Fruit fly (Drosophila melanogaster) whole organism, embryonic: ENCODE measurements around the gene lok.

ENCODE experiments used
- Antp ChIP-seq: fragments of 200-800 bp; sonication (Bioruptor generic); optimal IDR thresholded peaks from 3 replicates; lab custom pipeline; 2016; ENCODE audit warnings: missing biosample characterization, missing genetic modification characterization
- Asciz ChIP-seq: fragments of 200-800 bp; sonication (Bioruptor generic); optimal IDR thresholded peaks from 2 replicates; lab custom pipeline; 2017; ENCODE audit warnings: missing biosample characterization, mild to moderate bottlenecking, missing genetic modification characterization, missing genetic modification reagents
- Awh ChIP-seq: fragments of 200-800 bp; sonication (Bioruptor generic); IDR thresholded peaks from 2 replicates; pipeline ENCODE4, ENCODE4 v1.3.6; 2022; ENCODE audit warnings: missing biosample characterization, missing genetic modification characterization
- CG10654 ChIP-seq: fragments of 200-800 bp; sonication (Bioruptor generic); optimal IDR thresholded peaks from 2 replicates; lab custom pipeline; 2016; ENCODE audit warnings: missing biosample characterization, missing genetic modification characterization
- CG11398 ChIP-seq: fragments of 200-800 bp; sonication (Bioruptor generic); optimal IDR thresholded peaks from 2 replicates; lab custom pipeline; 2016; ENCODE audit warnings: missing biosample characterization, missing genetic modification characterization
- CG12071 ChIP-seq: fragments of 200-800 bp; sonication (Bioruptor generic); optimal IDR thresholded peaks from 3 replicates; lab custom pipeline; 2018; ENCODE audit warnings: missing biosample characterization, mild to moderate bottlenecking, missing genetic modification characterization
- CG12744 ChIP-seq: fragments of 200-800 bp; sonication (Bioruptor generic); optimal IDR thresholded peaks from 2 replicates; lab custom pipeline; 2016; ENCODE audit warnings: missing biosample characterization, missing genetic modification characterization
- CG17385 ChIP-seq: fragments of 200-800 bp; sonication (Bioruptor generic); optimal IDR thresholded peaks from 3 replicates; lab custom pipeline; 2018; ENCODE audit warnings: missing biosample characterization, mild to moderate bottlenecking, missing genetic modification characterization
- CG31224 ChIP-seq: fragments of 200-800 bp; sonication (Bioruptor generic); IDR thresholded peaks from 2 replicates; pipeline ENCODE4 v1.3.6; 2022; ENCODE audit warnings: missing biosample characterization, missing genetic modification characterization
- CG34376 ChIP-seq: fragments of 200-800 bp; sonication (Bioruptor generic); optimal IDR thresholded peaks from 2 replicates; lab custom pipeline; 2018; ENCODE audit warnings: missing biosample characterization, mild to moderate bottlenecking, missing genetic modification characterization
- CG3838 ChIP-seq: fragments of 200-800 bp; sonication (Bioruptor generic); optimal IDR thresholded peaks from 3 replicates; lab custom pipeline; 2016; ENCODE audit warnings: missing biosample characterization, missing genetic modification characterization
- CG4282 ChIP-seq: fragments of 200-800 bp; sonication (Bioruptor generic); optimal IDR thresholded peaks from 2 replicates; lab custom pipeline; 2016; ENCODE audit warnings: missing biosample characterization, missing genetic modification characterization
- CG6175 ChIP-seq: fragments of 200-800 bp; sonication (Bioruptor generic); IDR thresholded peaks from 3 replicates; pipeline ENCODE4 v1.3.6; 2022; ENCODE audit warnings: missing biosample characterization, missing genetic modification characterization
- CG6765 ChIP-seq: fragments of 200-800 bp; sonication (Bioruptor generic); optimal IDR thresholded peaks from 3 replicates; lab custom pipeline; 2017; ENCODE audit warnings: missing biosample characterization, mild to moderate bottlenecking, missing genetic modification characterization
- CG7271 ChIP-seq: fragments of 200-800 bp; sonication (Bioruptor generic); optimal IDR thresholded peaks from 2 replicates; lab custom pipeline; 2018; ENCODE audit warnings: missing biosample characterization, mild to moderate bottlenecking, missing genetic modification characterization, moderate library complexity
- CG7357 ChIP-seq: fragments of 200-800 bp; sonication (Bioruptor generic); IDR thresholded peaks from 3 replicates; pipeline ENCODE4 v1.3.6; 2022; ENCODE audit warnings: missing biosample characterization, missing genetic modification characterization
- CG7928 ChIP-seq: fragments of 200-800 bp; sonication (Bioruptor generic); optimal IDR thresholded peaks from 2 replicates; lab custom pipeline; 2017; ENCODE audit warnings: missing biosample characterization, mild to moderate bottlenecking, missing genetic modification characterization
- CG9609 ChIP-seq: fragments of 200-800 bp; sonication (Bioruptor generic); optimal IDR thresholded peaks from 3 replicates; lab custom pipeline; 2016; ENCODE audit warnings: missing biosample characterization, missing genetic modification characterization
- Chrac-16 ChIP-seq: fragments of 200-800 bp; sonication (Bioruptor generic); optimal IDR thresholded peaks from 3 replicates; lab custom pipeline; 2016; ENCODE audit warnings: missing biosample characterization, missing genetic modification characterization
- Eip74EF ChIP-seq, 2 experiments: fragments of 200-800 bp in 1 of 2; fragments of >200 bp in 1 of 2; sonication (Bioruptor generic) in 1 of 2; optimal IDR thresholded peaks; 2 replicates each; lab custom pipeline; 2017 to 2019; ENCODE audit warnings: missing biosample characterization in 2 of 2, missing genetic modification characterization in 2 of 2, mild to moderate bottlenecking in 1 of 2, moderate library complexity in 1 of 2
- Ets97D ChIP-seq: fragments of 200-800 bp; sonication (Bioruptor generic); optimal IDR thresholded peaks from 3 replicates; lab custom pipeline; 2016; ENCODE audit warnings: missing biosample characterization, missing genetic modification characterization
- H15 ChIP-seq: fragments of 200-800 bp; sonication (Bioruptor generic); IDR thresholded peaks from 3 replicates; pipeline ENCODE4 v1.3.6; 2022; ENCODE audit warnings: missing biosample characterization, missing genetic modification characterization
- HLH3B ChIP-seq: fragments of 200-800 bp; sonication (Bioruptor generic); IDR thresholded peaks from 2 replicates; pipeline ENCODE4 v1.3.6; 2022; ENCODE audit warnings: missing biosample characterization, missing genetic modification characterization
- Hand ChIP-seq: fragments of 200-800 bp; sonication (Bioruptor generic); optimal IDR thresholded peaks from 2 replicates; lab custom pipeline; 2017; ENCODE audit warnings: mild to moderate bottlenecking, missing biosample characterization, missing genetic modification reagents, missing genetic modification characterization
- HmgD ChIP-seq: fragments of 200-800 bp; sonication (Bioruptor generic); optimal IDR thresholded peaks from 3 replicates; lab custom pipeline; 2016; ENCODE audit warnings: missing biosample characterization, missing genetic modification characterization
- Mes4 ChIP-seq: fragments of 200-800 bp; sonication (Bioruptor generic); optimal IDR thresholded peaks from 2 replicates; lab custom pipeline; 2016; ENCODE audit warnings: missing biosample characterization, missing genetic modification characterization
- Myb ChIP-seq: fragments of 200-800 bp; sonication (Bioruptor generic); optimal IDR thresholded peaks from 2 replicates; lab custom pipeline; 2016; ENCODE audit warnings: missing biosample characterization, missing genetic modification characterization
- NFAT ChIP-seq: fragments of 200-800 bp; sonication (Bioruptor generic); IDR thresholded peaks from 2 replicates; pipeline ENCODE4 v1.3.6; 2022; ENCODE audit warnings: missing biosample characterization, missing genetic modification characterization
- NK7.1 ChIP-seq: fragments of 200-800 bp; sonication (Bioruptor generic); optimal IDR thresholded peaks from 3 replicates; lab custom pipeline; 2016; ENCODE audit warnings: missing biosample characterization, missing genetic modification characterization
- Nf-YB ChIP-seq: fragments of 200-800 bp; sonication (Bioruptor generic); optimal IDR thresholded peaks from 3 replicates; lab custom pipeline; 2019; ENCODE audit warnings: missing biosample characterization, mild to moderate bottlenecking, missing genetic modification characterization, moderate library complexity
- Oaz ChIP-seq: fragments of 200-800 bp; sonication (Bioruptor generic); IDR thresholded peaks from 2 replicates; pipeline ENCODE4 v1.3.6; 2022; ENCODE audit warnings: missing biosample characterization, missing genetic modification characterization
- Sox100B ChIP-seq: fragments of 200-800 bp; sonication (Bioruptor generic); optimal IDR thresholded peaks from 3 replicates; lab custom pipeline; 2018; ENCODE audit warnings: missing biosample characterization, mild to moderate bottlenecking, missing genetic modification characterization
- Usf ChIP-seq: fragments of 200-800 bp; sonication (Bioruptor generic); optimal IDR thresholded peaks from 2 replicates; lab custom pipeline; 2017; ENCODE audit warnings: missing genotype, missing biosample characterization, missing genetic modification characterization
- corto ChIP-seq: fragments of 200-800 bp; sonication (Bioruptor generic); optimal IDR thresholded peaks from 2 replicates; lab custom pipeline; 2016; ENCODE audit warnings: missing biosample characterization, mild to moderate bottlenecking, missing genetic modification characterization, moderate library complexity
- dmrt99B ChIP-seq: fragments of 200-800 bp; sonication (Bioruptor generic); optimal IDR thresholded peaks from 2 replicates; lab custom pipeline; 2018; ENCODE audit warnings: missing biosample characterization, mild to moderate bottlenecking, missing genetic modification characterization, moderate library complexity
- fd102C ChIP-seq: fragments of 200-800 bp; sonication (Bioruptor generic); optimal IDR thresholded peaks from 2 replicates; lab custom pipeline; 2018; ENCODE audit warnings: missing biosample characterization, mild to moderate bottlenecking, missing genetic modification characterization, moderate library complexity
- gce ChIP-seq: fragments of 200-800 bp; sonication (Bioruptor generic); IDR thresholded peaks from 3 replicates; pipeline ENCODE4 v1.3.6; 2022; ENCODE audit warnings: missing biosample characterization, missing genetic modification characterization
- grn ChIP-seq: fragments of 200-800 bp; sonication (Bioruptor generic); optimal IDR thresholded peaks from 3 replicates; lab custom pipeline; 2017; ENCODE audit warnings: missing biosample characterization, missing genetic modification characterization
- hth ChIP-seq: fragments of >200 bp; optimal IDR thresholded peaks from 2 replicates; lab custom pipeline; 2017; ENCODE audit warnings: inconsistent platforms
- insv ChIP-seq, 2 experiments: fragments of 200-800 bp; sonication (Bioruptor generic); optimal IDR thresholded peaks; 3 replicates each; lab custom pipeline; 2016 to 2018; ENCODE audit warnings: missing biosample characterization in 2 of 2, missing genetic modification characterization in 2 of 2
- nau ChIP-seq: fragments of 200-800 bp; sonication (Bioruptor generic); optimal IDR thresholded peaks from 3 replicates; lab custom pipeline; 2017; ENCODE audit warnings: missing biosample characterization, mild to moderate bottlenecking, missing genetic modification characterization, missing genetic modification reagents
- salm ChIP-seq: fragments of 200-800 bp; sonication (Bioruptor generic); optimal IDR thresholded peaks from 2 replicates; lab custom pipeline; 2018; ENCODE audit warnings: missing biosample characterization, mild to moderate bottlenecking, missing genetic modification characterization
- schlank ChIP-seq: fragments of 200-800 bp; sonication (Bioruptor generic); optimal IDR thresholded peaks from 2 replicates; lab custom pipeline; 2018; ENCODE audit warnings: missing biosample characterization, mild to moderate bottlenecking, missing genetic modification characterization
- sisA ChIP-seq: fragments of 200-800 bp; sonication (Bioruptor generic); IDR thresholded peaks from 2 replicates; pipeline ENCODE4 v1.3.6; 2022; ENCODE audit warnings: missing biosample characterization, missing genetic modification characterization
- ssp ChIP-seq: fragments of 200-800 bp; sonication (Bioruptor generic); IDR thresholded peaks from 2 replicates; pipeline ENCODE4 v1.3.6; 2022; ENCODE audit warnings: missing biosample characterization, missing genetic modification characterization
- usp ChIP-seq: fragments of >200 bp; optimal IDR thresholded peaks from 2 replicates; lab custom pipeline; 2017; ENCODE audit warnings: missing biosample characterization, missing genetic modification characterization
- zfh1 ChIP-seq: fragments of 200-800 bp; sonication (Bioruptor generic); IDR thresholded peaks from 3 replicates; pipeline ENCODE4 v1.3.6; 2022; ENCODE audit warnings: missing biosample characterization, missing genetic modification characterization

Gene lok

DNA sequence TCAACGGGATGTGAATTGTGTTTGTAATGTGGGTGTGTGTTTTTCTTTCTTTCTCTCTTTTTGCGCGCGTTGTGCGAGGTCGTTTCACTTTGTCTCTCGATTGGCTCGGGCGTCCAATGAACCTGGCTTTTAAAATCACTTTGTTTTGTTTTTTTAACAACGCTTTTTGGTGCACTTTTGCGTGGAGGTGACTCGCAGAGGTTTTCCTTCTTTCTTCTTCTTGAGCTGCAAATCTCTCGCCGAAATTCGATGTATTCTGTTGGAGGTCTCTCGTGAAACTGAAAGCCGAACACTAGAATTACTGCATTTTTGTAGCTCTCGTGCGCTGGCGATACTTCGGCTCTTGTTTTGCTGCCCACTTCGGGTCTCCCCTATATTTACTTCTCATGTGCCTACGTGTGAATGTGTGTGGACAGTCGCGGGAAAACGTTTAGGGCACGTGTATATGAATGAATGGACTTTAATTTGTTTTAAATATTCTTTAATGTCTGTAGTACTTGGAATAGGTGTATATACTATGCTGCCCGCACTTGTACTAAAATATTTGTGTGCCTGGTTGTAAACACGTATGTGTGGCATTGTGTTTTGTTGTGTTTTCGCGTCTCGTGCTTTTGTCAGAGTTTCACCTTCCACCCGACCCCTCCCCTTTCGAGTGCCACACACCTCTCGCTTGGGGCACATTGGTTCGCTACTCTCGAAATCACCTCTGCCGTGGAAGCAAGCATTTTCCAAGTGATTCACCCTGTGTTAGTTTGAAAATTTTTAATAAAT lies 23.7 kb downstream of the lok start, which contains the start of gene fok (continued):
- TF ChIP-seq CG34376 (GFP tag; lab: Kevin White, UChicago) (peak; percentile 99), CG7271 (peak; percentile 90), Nf-YB (GFP tag; lab: Kevin White, UChicago) (peak; percentile 86), Antp (peak; percentile 93), Ets97D (GFP tag; lab: Kevin White, UChicago) (peak; percentile 82), Mes4 (GFP tag; lab: Kevin White, UChicago) (peak; percentile 88), ssp (GFP tag; lab: Robert Waterston, UW) (peak; percentile 85), CG7357 (peak; percentile 83), H15 (GFP tag; lab: Robert Waterston, UW) (peak; percentile 87), Hand (GFP tag; lab: Kevin White, UChicago) (peak; percentile 97), Sox100B (GFP tag; lab: Kevin White, UChicago) (peak; percentile 98), CG7928 (GFP tag; lab: Kevin White, UChicago) (peak; percentile 79), Myb (GFP tag; lab: Kevin White, UChicago) (peak; percentile 81), Asciz (GFP tag; lab: Kevin White, UChicago) (peak; percentile 96), CG11398 (peak; percentile 92), Chrac-16 (GFP tag; lab: Kevin White, UChicago) (peak; percentile 94), corto (GFP tag; lab: Kevin White, UChicago) (peak; percentile 98)

DNA sequence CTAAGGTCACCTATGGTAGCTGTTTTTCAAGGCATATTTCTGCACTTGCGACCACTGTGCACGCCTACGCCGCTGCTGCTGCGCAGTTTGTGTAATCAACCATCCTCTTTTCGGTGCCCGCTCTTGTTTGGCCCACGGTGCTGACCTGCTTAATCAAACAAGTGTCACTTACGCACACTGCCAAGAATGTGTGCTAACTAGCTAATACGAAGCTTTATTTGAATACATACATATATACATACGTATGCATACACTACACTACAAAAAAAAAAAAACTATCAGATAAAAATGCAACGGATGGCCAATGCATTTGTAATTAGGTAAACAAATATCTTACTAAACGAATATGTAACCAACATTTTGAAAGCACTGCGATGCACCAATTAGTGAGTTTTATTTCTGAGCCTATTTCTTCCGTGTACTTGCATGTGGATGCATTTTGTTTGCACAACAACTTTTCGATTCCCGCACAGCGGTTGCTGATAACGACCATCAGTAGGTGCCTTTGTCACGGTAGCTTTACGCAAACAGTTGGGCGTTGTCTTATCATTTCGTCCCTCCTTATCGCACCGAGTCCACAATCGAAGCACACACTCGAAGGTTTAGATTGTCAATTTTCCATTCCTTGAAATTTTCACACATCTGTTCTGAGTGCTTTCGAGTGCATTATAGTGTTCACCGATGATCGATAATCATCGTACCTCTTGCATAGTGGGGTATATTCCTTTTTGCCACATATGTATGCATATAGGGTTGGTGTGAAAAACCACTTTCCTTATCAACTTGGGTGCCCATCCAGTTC lies 25.3 kb downstream of the lok start:
- TF ChIP-seq CG6175 (GFP tag; lab: Robert Waterston, UW) (peak; percentile 21; the same call in 2 of the 3 replicates), CG9609 (peak; percentile 78), CG4282 (peak; percentile 65), NK7.1 (GFP tag; lab: Kevin White, UChicago) (peak; percentile 32), Hand (GFP tag; lab: Kevin White, UChicago) (peak; percentile 62), dmrt99B (tag; lab: Kevin White, UChicago) (peak; percentile 88), schlank (tag; lab: Kevin White, UChicago) (peak; percentile 56), NFAT (peak; percentile 15; the same call in 1 of the 2 replicates), grn (GFP tag; lab: Kevin White, UChicago) (peak; percentile 95), CG12744 (peak; percentile 66), sisA (GFP tag; lab: Robert Waterston, UW) (peak; percentile 81), Awh (peak; percentile 90), CG12071 (GFP tag; lab: Kevin White, UChicago) (peak; percentile 83), H15 (GFP tag; lab: Robert Waterston, UW) (peak; percentile 89), CG17385 (peak; percentile 81), HmgD (GFP tag; lab: Kevin White, UChicago) (peak; percentile 8), fd102C (GFP tag; lab: Kevin White, UChicago) (peak; percentile 43), CG31224 (GFP tag; lab: Robert Waterston, UW) (peak; percentile 18), salm (tag; lab: Kevin White, UChicago) (peak; percentile 73), insv (GFP tag; optimal IDR thresholded peaks at IDR 0.05; lab: Kevin White, UChicago) (peak; percentile 8 to 19), Eip74EF (GFP tag; optimal IDR thresholded peaks at IDR 0.05; lab: Kevin White, UChicago) (peak in 1 of 2 experiments; percentile 91), HLH3B (GFP tag; lab: Robert Waterston, UW) (peak; percentile 84), CG10654 (GFP tag; lab: Kevin White, UChicago) (peak; percentile 71), Usf (GFP tag; lab: Kevin White, UChicago) (peak; percentile 36), CG3838 (peak; percentile 60), CG6765 (GFP tag; lab: Kevin White, UChicago) (peak; percentile 68), nau (GFP tag; lab: Kevin White, UChicago) (peak; percentile 90), Oaz (peak; percentile 80), hth (no peak), usp (no peak), zfh1 (peak; percentile 88), gce (peak; percentile 91)
